Fruit fly (Drosophila melanogaster) whole organism: ENCODE data around the gene CG15459.

Source experiments
- CG8478 ChIP-seq: fragments of >200 bp; optimal IDR thresholded peaks from 2 replicates; lab custom pipeline; 2018; ENCODE audit warnings: inconsistent platforms
- Dll ChIP-seq: fragments of >200 bp; optimal IDR thresholded peaks from 2 replicates; lab custom pipeline; 2017
- EcR ChIP-seq, 2 experiments: fragments of >200 bp; optimal IDR thresholded peaks; 2 replicates each; lab custom pipeline; 2017; ENCODE audit warnings: missing biosample characterization in 2 of 2, missing genetic modification characterization in 2 of 2, missing genetic modification reagents in 2 of 2
- pan ChIP-seq: fragments of >200 bp; optimal IDR thresholded peaks from 2 replicates; lab custom pipeline; 2017
- psq ChIP-seq: fragments of >200 bp; optimal IDR thresholded peaks from 2 replicates; lab custom pipeline; 2017
- usp ChIP-seq: fragments of >200 bp; optimal IDR thresholded peaks from 2 replicates; lab custom pipeline; 2017; ENCODE audit warnings: missing biosample characterization, missing genetic modification characterization, mixed read lengths

The CG15459 gene

DNA sequence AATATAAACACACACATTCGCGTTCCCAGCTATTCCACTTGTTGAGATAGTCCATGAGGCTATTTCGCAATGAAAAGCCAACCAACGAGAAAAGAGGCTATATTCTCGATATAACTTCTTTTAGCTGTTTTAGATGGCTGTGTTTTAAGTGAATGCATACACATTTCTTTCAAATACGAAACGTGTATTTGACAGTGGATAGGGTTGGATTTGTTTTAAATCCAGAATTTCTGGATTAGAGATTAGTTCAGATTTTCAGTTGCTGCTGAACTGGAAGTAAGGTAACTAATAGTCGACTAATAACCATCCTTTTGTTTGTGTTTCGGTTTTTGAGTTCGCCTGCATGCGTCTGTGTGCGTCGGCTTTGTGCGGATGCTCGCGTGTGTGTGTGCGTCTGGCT, 9.8 kb upstream of the CG15459 start:
- no peak for TF ChIP-seq usp (GFP tag; lab: Kevin White, UChicago)
- no peak for TF ChIP-seq Dll (lab: Kevin White, UChicago)
- no peak for TF ChIP-seq psq (lab: Kevin White, UChicago)
- TF ChIP-seq EcR (GFP tag; optimal IDR thresholded peaks at IDR 0.05; lab: Kevin White, UChicago) = no peak
- TF ChIP-seq CG8478 (lab: Kevin White, UChicago) = no peak
- no peak for TF ChIP-seq pan

dm6 chrX:20419313-20419712, 5.9 kb upstream of the CG15459 start, which contains the start of gene Obp19d:
TSS of gene Obp19d (plus strand) at chrX:20419613.
- no peak for TF ChIP-seq usp (GFP tag; lab: Kevin White, UChicago)
- TF ChIP-seq psq (lab: Kevin White, UChicago) = no peak
- no peak for TF ChIP-seq CG8478 (lab: Kevin White, UChicago)
- TF ChIP-seq EcR (GFP tag; optimal IDR thresholded peaks at IDR 0.05; lab: Kevin White, UChicago) = no peak
- TF ChIP-seq Dll (lab: Kevin White, UChicago) = no peak
- TF ChIP-seq pan = no peak

- no peak for TF ChIP-seq EcR (GFP tag; optimal IDR thresholded peaks at IDR 0.05; lab: Kevin White, UChicago)
These were observed 5.5 kb upstream of the CG15459 start, which contains the start of gene Obp19c for dm6 chrX:20418864-20419263. TSS of gene Obp19c (minus strand) at chrX:20418964.

DNA sequence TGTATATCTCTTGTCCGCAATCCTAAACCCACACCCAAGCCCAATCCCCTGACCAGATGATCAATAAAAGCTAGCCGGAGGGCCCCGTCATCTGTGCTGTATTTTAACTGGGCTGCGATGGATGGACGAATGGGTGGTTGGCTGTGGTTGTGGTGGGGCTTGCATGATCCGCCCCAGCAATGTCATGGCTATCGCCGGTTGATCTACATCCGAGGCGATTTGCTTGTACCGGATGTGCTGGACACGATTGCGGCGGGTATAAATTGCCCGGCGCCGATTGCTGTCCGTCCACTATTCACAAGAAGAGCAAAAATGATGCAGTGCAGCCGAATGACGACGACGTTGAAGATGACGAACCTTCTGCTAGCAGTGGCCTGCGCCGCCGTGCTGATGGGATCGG, 3.1 kb upstream of the CG15459 start, which contains the start of gene Obp19b:
Gene Obp19b (plus strand): TSS at position 301 of the 400 bp plus-strand sequence.
- TF ChIP-seq EcR (GFP tag; optimal IDR thresholded peaks at IDR 0.05; lab: Kevin White, UChicago) (no peak), usp (GFP tag; lab: Kevin White, UChicago) (no peak), CG8478 (lab: Kevin White, UChicago) (no peak), psq (lab: Kevin White, UChicago) (no peak), pan (no peak), Dll (lab: Kevin White, UChicago) (no peak)

DNA sequence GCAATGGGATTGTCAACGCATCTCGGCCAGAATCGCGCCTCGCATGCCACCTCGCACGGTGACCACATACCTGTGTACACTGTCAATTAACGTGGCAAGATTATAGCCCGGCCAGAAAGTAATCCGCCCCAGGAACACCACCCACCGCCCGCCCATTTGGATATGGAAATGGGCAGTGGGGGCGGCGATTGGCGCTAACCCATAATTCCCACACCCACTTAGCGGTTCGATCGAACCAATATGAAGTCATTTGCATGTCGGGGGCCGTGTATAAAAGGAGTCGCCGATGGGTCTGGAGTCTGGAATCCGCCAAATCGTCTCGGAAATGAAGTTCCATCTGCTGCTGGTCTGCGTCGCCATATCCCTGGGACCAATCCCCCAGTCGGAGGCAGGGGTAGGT, 2.1 kb upstream of the CG15459 start, which contains the start of gene Obp19a:
Gene Obp19a (plus strand): TSS at position 301 of the 400 bp plus-strand sequence.
- TF ChIP-seq usp (GFP tag; lab: Kevin White, UChicago) = no peak
- no peak for TF ChIP-seq pan
- no peak for TF ChIP-seq CG8478 (lab: Kevin White, UChicago)
- TF ChIP-seq EcR (GFP tag; optimal IDR thresholded peaks at IDR 0.05; lab: Kevin White, UChicago) = no peak
- TF ChIP-seq Dll (lab: Kevin White, UChicago) = no peak
- no peak for TF ChIP-seq psq (lab: Kevin White, UChicago)

dm6 chrX:20414099-20414498, 718 bp upstream of the CG15459 start, which contains the start of gene CG15458:
TSS of gene CG15458 (minus strand) at chrX:20414199.
- no peak for TF ChIP-seq pan
- no peak for TF ChIP-seq usp (GFP tag; lab: Kevin White, UChicago)
- no peak for TF ChIP-seq EcR (GFP tag; optimal IDR thresholded peaks at IDR 0.05; lab: Kevin White, UChicago)
- TF ChIP-seq Dll (lab: Kevin White, UChicago) = no peak
- TF ChIP-seq CG8478 (lab: Kevin White, UChicago) = no peak
- no peak for TF ChIP-seq psq (lab: Kevin White, UChicago)

dm6 chrX:20411635-20412034, 1.7 kb downstream of the CG15459 start:
- TF ChIP-seq CG8478 (lab: Kevin White, UChicago) (peak; percentile 42), psq (lab: Kevin White, UChicago) (no peak), EcR (GFP tag; optimal IDR thresholded peaks at IDR 0.05; lab: Kevin White, UChicago) (no peak), usp (GFP tag; lab: Kevin White, UChicago) (no peak)

DNA sequence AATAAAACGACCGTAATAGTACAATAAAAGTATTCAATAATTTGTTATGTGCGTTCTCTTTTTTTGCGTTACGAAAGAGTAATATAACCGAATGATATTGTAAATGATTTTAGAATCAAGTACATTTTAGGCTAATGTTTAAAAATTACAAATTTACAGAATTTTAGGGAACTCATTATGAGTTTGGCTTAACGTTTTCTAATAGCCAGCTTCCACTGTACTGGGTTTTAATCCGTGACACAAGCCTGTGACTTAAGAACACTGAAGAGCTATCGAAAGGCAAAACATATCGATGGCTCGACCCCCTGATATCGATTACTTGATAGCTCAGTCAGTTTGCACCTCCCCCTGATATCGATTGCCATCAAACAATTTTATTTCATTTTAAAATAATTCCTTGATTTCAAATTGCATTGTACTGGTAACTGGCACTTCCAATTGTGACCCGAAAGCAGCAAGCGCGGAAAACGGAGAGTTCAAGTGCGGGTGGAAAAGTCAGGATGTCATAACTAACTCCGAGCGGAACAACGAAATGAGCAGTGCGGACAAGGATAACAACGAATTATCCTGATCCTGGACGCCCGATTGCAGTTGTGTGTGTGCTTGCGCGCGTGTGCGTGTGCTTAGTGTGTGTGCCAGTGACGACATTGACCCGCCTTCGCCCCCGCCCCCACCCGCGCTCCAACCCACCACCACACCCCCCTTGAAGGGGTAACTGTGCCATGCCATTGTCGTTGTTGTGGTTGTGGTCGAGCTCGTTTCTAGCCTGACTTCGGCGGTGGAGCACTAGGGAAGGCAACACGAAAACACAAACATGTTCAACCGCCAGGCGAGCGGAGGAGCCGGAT, 19.1 kb downstream of the CG15459 start, which contains the start of gene HERC2:
Gene HERC2 (plus strand): TSS at position 330 of the 848 bp plus-strand sequence.
- TF ChIP-seq pan (no peak), psq (lab: Kevin White, UChicago) (no peak), EcR (GFP tag; optimal IDR thresholded peaks at IDR 0.05; lab: Kevin White, UChicago) (no peak), CG8478 (lab: Kevin White, UChicago) (no peak), Dll (lab: Kevin White, UChicago) (no peak), usp (GFP tag; lab: Kevin White, UChicago) (no peak)

DNA sequence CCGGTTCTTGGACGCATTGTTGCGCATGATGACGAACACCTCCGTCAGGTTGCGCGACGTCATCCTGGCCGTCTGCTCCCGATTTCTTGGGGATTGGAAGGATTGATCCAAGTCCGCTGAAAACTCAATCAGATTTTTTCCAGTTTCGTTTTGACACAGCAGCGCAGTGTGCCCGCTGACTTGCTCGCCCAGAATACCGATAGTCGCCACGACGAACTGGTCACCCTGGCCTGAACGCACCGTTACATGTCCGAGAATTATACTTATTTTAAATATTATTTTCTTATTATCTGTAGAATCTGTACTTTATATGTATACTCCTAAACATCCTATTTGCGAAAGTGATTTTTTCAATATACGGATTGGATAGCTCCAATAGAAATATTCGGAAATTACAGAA, 19.8 kb downstream of the CG15459 start, which contains the start of gene Syx16:
Gene Syx16 (minus strand): TSS at position 172 of the 400 bp plus-strand sequence.
- TF ChIP-seq usp (GFP tag; lab: Kevin White, UChicago) (no peak), CG8478 (lab: Kevin White, UChicago) (no peak), pan (no peak), Dll (lab: Kevin White, UChicago) (no peak), psq (lab: Kevin White, UChicago) (no peak), EcR (GFP tag; optimal IDR thresholded peaks at IDR 0.05; lab: Kevin White, UChicago) (no peak)

- TF ChIP-seq CG8478 (lab: Kevin White, UChicago) = no peak
- no peak for TF ChIP-seq usp (GFP tag; lab: Kevin White, UChicago)
- no peak for TF ChIP-seq EcR (GFP tag; optimal IDR thresholded peaks at IDR 0.05; lab: Kevin White, UChicago)
- TF ChIP-seq pan = no peak
- TF ChIP-seq Dll (lab: Kevin White, UChicago) = no peak
- no peak for TF ChIP-seq psq (lab: Kevin White, UChicago)
These were observed 22.2 kb downstream of the CG15459 start for dm6 chrX:20391230-20391629.

DNA sequence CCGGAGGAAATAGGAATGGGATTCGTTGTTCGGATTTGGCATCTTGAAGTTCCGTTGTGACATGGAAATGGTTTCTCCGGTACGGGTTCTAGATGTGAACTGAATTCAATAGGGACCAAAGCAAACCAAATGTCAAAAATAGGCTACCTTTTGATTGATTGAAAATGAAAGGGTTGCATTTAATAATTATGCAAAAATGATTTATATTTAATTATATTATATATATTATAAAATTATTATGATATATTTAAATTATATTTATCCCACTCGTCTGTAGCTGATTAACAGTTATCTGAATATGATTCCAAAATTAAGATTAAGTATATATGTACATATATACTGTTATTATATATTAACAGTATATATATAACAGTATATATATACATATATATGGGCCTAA, 22.7 kb downstream of the CG15459 start, which contains the start of gene jb:
Gene jb (minus strand): TSS at position 101 of the 400 bp plus-strand sequence.
- TF ChIP-seq EcR (GFP tag; optimal IDR thresholded peaks at IDR 0.05; lab: Kevin White, UChicago) (no peak), psq (lab: Kevin White, UChicago) (no peak), CG8478 (lab: Kevin White, UChicago) (no peak), pan (no peak), Dll (lab: Kevin White, UChicago) (no peak)
